Worm (Caenorhabditis elegans): ENCODE results near the gene C25G6.1.

Gene C25G6.1

ce11 chrX:1321044-1321443 lies 50.3 kb downstream of the C25G6.1 start, which contains the start of gene pdk-1:
pdk-1 (plus strand) TSS chrX:1321344.
- TF ChIP-seq hmg-4 (GFP tag; optimal IDR thresholded peaks at IDR 0.05) (no peak), tra-4 (tag; optimal IDR thresholded peaks at IDR 0.05) (no peak), flt-1 (GFP tag; IDR thresholded peaks at IDR 0.05) (no peak), ets-7 (tag; optimal IDR thresholded peaks at IDR 0.05) (no peak), hmbx-1 (tag; optimal IDR thresholded peaks at IDR 0.05) (no peak), scrt-1 (GFP tag; IDR thresholded peaks at IDR 0.05) (no peak), tbx-11 (GFP tag; IDR thresholded peaks at IDR 0.05) (no peak), B0310.2 (tag; optimal IDR thresholded peaks at IDR 0.05) (no peak), ama-1 (optimal IDR thresholded peaks at IDR 0.05) (no peak), F13C5.2 (tag; optimal IDR thresholded peaks at IDR 0.05) (no peak), hnd-1 (tag; optimal IDR thresholded peaks at IDR 0.05) (no peak), ceh-13 (GFP tag; optimal IDR thresholded peaks at IDR 0.05) (no peak), tbx-37 (GFP tag; conservative IDR thresholded peaks at IDR 0.05) (no peak), aly-1 (tag; optimal IDR thresholded peaks at IDR 0.05) (no peak)

All from whole organism, early embryonic.